Fruit fly (Drosophila melanogaster): ENCODE data around the gene CG3213.

The CG3213 gene

dm6 chr2L:3478034-3478880 lies 41.2 kb downstream of the CG3213 start, which contains the start of gene Thor (continued):
- TF ChIP-seq Ets65A (GFP tag) = peak; percentile 41
- peak; percentile 41; the same call in 1 of the 2 replicates for TF ChIP-seq CG11085 (GFP tag; IDR thresholded peaks at IDR 0.05)
- TF ChIP-seq CG33213 (GFP tag; optimal IDR thresholded peaks at IDR 0.05) = peak; percentile 67
- TF ChIP-seq CG10431 (GFP tag; optimal IDR thresholded peaks at IDR 0.05) = peak; percentile 84
- TF ChIP-seq CG1529 (GFP tag; optimal IDR thresholded peaks at IDR 0.05) = peak; percentile 19
- TF ChIP-seq jigr1 (GFP tag; IDR thresholded peaks at IDR 0.05) = no peak
- TF ChIP-seq Fer2 (tag; optimal IDR thresholded peaks at IDR 0.05) = no peak
- no peak for TF ChIP-seq CG8765 (GFP tag; IDR thresholded peaks at IDR 0.05)
- TF ChIP-seq insv (GFP tag; optimal IDR thresholded peaks at IDR 0.05) = peak in 1 of 2 experiments; percentile 25
- peak; percentile 82 for TF ChIP-seq wek (GFP tag; optimal IDR thresholded peaks at IDR 0.05)
- TF ChIP-seq CG17359 (tag; optimal IDR thresholded peaks at IDR 0.05) = peak; percentile 69
- no peak for TF ChIP-seq Tbp (GFP tag; optimal IDR thresholded peaks at IDR 0.05)
- peak; percentile 44 for TF ChIP-seq CG4707 (GFP tag; optimal IDR thresholded peaks at IDR 0.05)
- peak; percentile 56 for TF ChIP-seq CG2712 (tag; optimal IDR thresholded peaks at IDR 0.05)
- TF ChIP-seq C15 (GFP tag; IDR thresholded peaks at IDR 0.05) = no peak
- peak; percentile 49 for TF ChIP-seq Max (GFP tag; optimal IDR thresholded peaks at IDR 0.05)
- TF ChIP-seq twi (tag; optimal IDR thresholded peaks at IDR 0.05) = peak; percentile 0
- no peak for TF ChIP-seq Hr39 (optimal IDR thresholded peaks at IDR 0.05)
- TF ChIP-seq Kr (GFP tag; optimal IDR thresholded peaks at IDR 0.05) = peak; percentile 90
- peak; percentile 55; the same call in 1 of the 2 replicates for TF ChIP-seq CG31224 (GFP tag; IDR thresholded peaks at IDR 0.05)
- peak; percentile 58 for TF ChIP-seq ab (GFP tag; optimal IDR thresholded peaks at IDR 0.05)
- peak; percentile 82 for TF ChIP-seq CG16779 (GFP tag; IDR thresholded peaks at IDR 0.05)
- peak; percentile 71 for TF ChIP-seq CG9932 (GFP tag; IDR thresholded peaks at IDR 0.05)
- TF ChIP-seq CG12391 (tag; optimal IDR thresholded peaks at IDR 0.05) = peak; percentile 33
- TF ChIP-seq sr (GFP tag; IDR thresholded peaks at IDR 0.05) = peak; percentile 84
- TF ChIP-seq Dip3 (GFP tag; optimal IDR thresholded peaks at IDR 0.05) = peak; percentile 5
- peak; percentile 55; the same call in 1 of the 3 replicates for TF ChIP-seq HLH4C (GFP tag; IDR thresholded peaks at IDR 0.05; ENCODE audit: partially characterized antibody)
- TF ChIP-seq sug (tag; optimal IDR thresholded peaks at IDR 0.05) = peak; percentile 77
- peak; percentile 70 for TF ChIP-seq Meics (GFP tag; optimal IDR thresholded peaks at IDR 0.05)
- no peak for TF ChIP-seq prd (optimal IDR thresholded peaks at IDR 0.05)
- TF ChIP-seq prd (GFP tag; IDR thresholded peaks at IDR 0.05) = peak; percentile 34; the same call in 2 of the 3 replicates
- TF ChIP-seq CG6272 (GFP tag; IDR thresholded peaks at IDR 0.05) = no peak; the same call in 1 of the 2 replicates
- peak; percentile 88 for TF ChIP-seq rib (GFP tag; IDR thresholded peaks at IDR 0.05)
- TF ChIP-seq Antp (GFP tag; optimal IDR thresholded peaks at IDR 0.05) = peak; percentile 78
- peak; percentile 25 for TF ChIP-seq CG14710 (tag; optimal IDR thresholded peaks at IDR 0.05)
- peak; percentile 17 for TF ChIP-seq gem (tag; optimal IDR thresholded peaks at IDR 0.05)
- TF ChIP-seq crc (GFP tag; optimal IDR thresholded peaks at IDR 0.05) = peak; percentile 58
- peak; percentile 19 for TF ChIP-seq az2 (GFP tag; optimal IDR thresholded peaks at IDR 0.05)
- peak; percentile 54 for TF ChIP-seq CG2202 (tag; optimal IDR thresholded peaks at IDR 0.05)
- TF ChIP-seq gcm (GFP tag; optimal IDR thresholded peaks at IDR 0.05) = peak; percentile 41
- TF ChIP-seq CG4854 (GFP tag; optimal IDR thresholded peaks at IDR 0.05) = peak; percentile 60
- peak; percentile 61; the same call in 1 of the 2 replicates for TF ChIP-seq toy (GFP tag; IDR thresholded peaks at IDR 0.05)
- TF ChIP-seq Pdp1 (GFP tag; optimal IDR thresholded peaks at IDR 0.05) = peak; percentile 45 to 81
- peak; percentile 44 for TF ChIP-seq maf-S (GFP tag; optimal IDR thresholded peaks at IDR 0.05)
- TF ChIP-seq CG17829 (tag; optimal IDR thresholded peaks at IDR 0.05) = peak; percentile 61
- 0 out of 3 replicates have a peak, but pooled peaks have one; percentile 14 for TF ChIP-seq Mrtf (GFP tag; IDR thresholded peaks at IDR 0.05)
- peak; percentile 69; the same call in 1 of the 2 replicates for TF ChIP-seq sim (GFP tag; IDR thresholded peaks at IDR 0.05)
- peak; percentile 3 for TF ChIP-seq Six4 (GFP tag; optimal IDR thresholded peaks at IDR 0.05)
- TF ChIP-seq PHDP (tag; optimal IDR thresholded peaks at IDR 0.05) = peak; percentile 49
- no peak for TF ChIP-seq esg (GFP tag; conservative IDR thresholded peaks at IDR 0.05)

All from whole organism, embryonic.